Worm (Caenorhabditis elegans): Measurements from ENCODE around the gene F22B5.6.

F22B5.6 gene

DNA sequence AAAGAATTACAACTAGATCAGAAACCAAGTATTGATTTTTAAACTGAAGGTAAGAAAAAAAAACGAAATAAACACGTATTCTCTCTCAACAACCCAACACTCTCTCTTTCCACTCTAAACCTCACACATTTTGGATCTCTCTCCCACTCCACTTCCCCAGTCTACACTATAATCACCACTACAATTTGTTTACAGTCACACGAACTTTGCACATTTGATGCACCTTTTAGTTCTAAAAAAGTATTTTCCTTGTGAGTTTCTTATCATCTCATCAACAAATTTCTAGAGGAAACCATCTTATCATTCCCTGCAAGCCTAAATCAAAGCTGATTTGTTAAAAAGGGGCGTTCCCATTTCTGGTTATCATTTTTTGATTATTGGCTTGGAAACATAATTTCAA, 28.6 kb upstream of the F22B5.6 start (continued):
- TF ChIP-seq ztf-11 (tag; optimal IDR thresholded peaks at IDR 0.05) (no peak), nhr-77 (tag; optimal IDR thresholded peaks at IDR 0.05) (no peak), aly-2 (tag; optimal IDR thresholded peaks at IDR 0.05) (no peak), lin-11 (tag; optimal IDR thresholded peaks at IDR 0.05) (no peak), ZK546.5 (tag; optimal IDR thresholded peaks at IDR 0.05) (no peak), ama-1 (optimal IDR thresholded peaks at IDR 0.05) (peak; percentile 8), fos-1 (tag; optimal IDR thresholded peaks at IDR 0.05) (peak; percentile 71), R02D3.7 (tag; optimal IDR thresholded peaks at IDR 0.05) (no peak), snpc-4 (tag; optimal IDR thresholded peaks at IDR 0.05) (no peak), nhr-11 (tag; optimal IDR thresholded peaks at IDR 0.05) (no peak), nhr-129 (tag; optimal IDR thresholded peaks at IDR 0.05) (peak; percentile 63)

DNA sequence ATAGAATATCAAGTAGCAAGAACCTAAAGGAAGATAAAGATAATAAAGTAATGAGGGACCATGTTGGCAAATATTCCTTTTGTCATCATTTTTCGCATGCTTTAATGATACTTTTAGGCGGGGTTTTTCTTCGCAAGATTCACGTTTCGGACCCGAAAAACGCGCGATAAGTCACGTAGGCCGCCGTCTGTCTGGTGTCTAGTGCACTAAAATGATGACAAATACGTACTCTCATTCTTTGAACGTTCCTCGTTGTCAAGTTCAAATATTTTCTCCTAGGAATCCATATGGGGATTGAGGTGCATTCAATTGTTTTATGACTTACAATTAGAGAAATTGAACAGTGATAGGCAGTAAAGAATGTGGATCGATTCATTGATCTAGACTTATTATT, 27.8 kb upstream of the F22B5.6 start, which contains the start of gene taap-1:
Gene taap-1, minus strand, starts transcription at position 79 of the 394 bp plus-strand sequence.
- TF ChIP-seq alr-1 (tag; optimal IDR thresholded peaks at IDR 0.05) = no peak
- no peak for TF ChIP-seq snpc-4 (tag; optimal IDR thresholded peaks at IDR 0.05)
- no peak for TF ChIP-seq nhr-10 (tag; optimal IDR thresholded peaks at IDR 0.05)
- TF ChIP-seq lin-11 (tag; optimal IDR thresholded peaks at IDR 0.05) = no peak
- peak in 1 of 2 experiments; percentile 17 for TF ChIP-seq mdl-1 (tag; optimal IDR thresholded peaks at IDR 0.05)
- peak; percentile 54 for TF ChIP-seq nhr-129 (tag; optimal IDR thresholded peaks at IDR 0.05)
- TF ChIP-seq skn-1 (tag; optimal IDR thresholded peaks at IDR 0.05) = peak; percentile 83
- no peak for TF ChIP-seq lin-39 (tag; optimal IDR thresholded peaks at IDR 0.05)
- TF ChIP-seq unc-62 (GFP tag; optimal IDR thresholded peaks at IDR 0.05) = no peak
- no peak for TF ChIP-seq elt-1 (tag; optimal IDR thresholded peaks at IDR 0.05)
- no peak for TF ChIP-seq Y55F3AM.14 (GFP tag; optimal IDR thresholded peaks at IDR 0.05)
- TF ChIP-seq lsy-2 (tag; optimal IDR thresholded peaks at IDR 0.05) = no peak
- TF ChIP-seq mbf-1 (tag; optimal IDR thresholded peaks at IDR 0.05) = no peak
- TF ChIP-seq C34F6.9 (tag; optimal IDR thresholded peaks at IDR 0.05) = no peak
- TF ChIP-seq elt-3 (tag; optimal IDR thresholded peaks at IDR 0.05) = no peak
- TF ChIP-seq R02D3.7 (tag; optimal IDR thresholded peaks at IDR 0.05) = no peak
- no peak for TF ChIP-seq ztf-11 (tag; optimal IDR thresholded peaks at IDR 0.05)
- no peak for TF ChIP-seq mab-5 (tag; optimal IDR thresholded peaks at IDR 0.05)
- no peak for TF ChIP-seq sma-3 (GFP tag; optimal IDR thresholded peaks at IDR 0.05)
- no peak for TF ChIP-seq peb-1 (tag; optimal IDR thresholded peaks at IDR 0.05)
- no peak for TF ChIP-seq unc-55 (GFP tag; optimal IDR thresholded peaks at IDR 0.05)
- no peak for TF ChIP-seq ceh-16 (tag; optimal IDR thresholded peaks at IDR 0.05)
- TF ChIP-seq ZK546.5 (tag; optimal IDR thresholded peaks at IDR 0.05) = no peak
- no peak for TF ChIP-seq unc-39 (tag; optimal IDR thresholded peaks at IDR 0.05)
- no peak for TF ChIP-seq nhr-23 (tag; optimal IDR thresholded peaks at IDR 0.05)
- no peak for TF ChIP-seq crh-2 (tag; optimal IDR thresholded peaks at IDR 0.05)
- peak; percentile 77 for TF ChIP-seq sma-9 (GFP tag; optimal IDR thresholded peaks at IDR 0.05)
- no peak for TF ChIP-seq sma-9 (tag; optimal IDR thresholded peaks at IDR 0.05)
- TF ChIP-seq nhr-25 (tag; optimal IDR thresholded peaks at IDR 0.05) = no peak
- no peak for TF ChIP-seq dmd-4 (tag; optimal IDR thresholded peaks at IDR 0.05)
- no peak for TF ChIP-seq egl-27 (tag; optimal IDR thresholded peaks at IDR 0.05)
- TF ChIP-seq zag-1 (tag; optimal IDR thresholded peaks at IDR 0.05) = peak; percentile 0
- TF ChIP-seq lin-13 (GFP tag; optimal IDR thresholded peaks at IDR 0.05) = no peak
- no peak for TF ChIP-seq blmp-1 (tag; optimal IDR thresholded peaks at IDR 0.05; ENCODE audit: insufficient read depth)
- TF ChIP-seq nhr-11 (tag; optimal IDR thresholded peaks at IDR 0.05) = no peak
- TF ChIP-seq ama-1 (optimal IDR thresholded peaks at IDR 0.05) = peak; percentile 39
- TF ChIP-seq aly-2 (tag; optimal IDR thresholded peaks at IDR 0.05) = no peak
- no peak for TF ChIP-seq gmeb-1 (tag; optimal IDR thresholded peaks at IDR 0.05)
- no peak for TF ChIP-seq nhr-237 (tag; optimal IDR thresholded peaks at IDR 0.05)
- TF ChIP-seq ztf-4 (tag; optimal IDR thresholded peaks at IDR 0.05) = no peak
- TF ChIP-seq nhr-77 (tag; optimal IDR thresholded peaks at IDR 0.05) = no peak
- TF ChIP-seq ceh-82 (tag; optimal IDR thresholded peaks at IDR 0.05) = no peak
- TF ChIP-seq nhr-12 (tag; optimal IDR thresholded peaks at IDR 0.05) = no peak
- TF ChIP-seq fos-1 (tag; optimal IDR thresholded peaks at IDR 0.05) = peak; percentile 13
- no peak for TF ChIP-seq nhr-6 (tag; optimal IDR thresholded peaks at IDR 0.05)
- no peak for TF ChIP-seq F13H6.1 (tag; optimal IDR thresholded peaks at IDR 0.05)
- TF ChIP-seq nhr-21 (tag; optimal IDR thresholded peaks at IDR 0.05) = no peak
- TF ChIP-seq sem-4 (tag; optimal IDR thresholded peaks at IDR 0.05) = peak; percentile 52
- no peak for TF ChIP-seq ztf-1 (GFP tag; conservative IDR thresholded peaks at IDR 0.05)

Measured in whole organism, L2 larva.